Worm (Caenorhabditis elegans) whole organism, L3 larva: ENCODE measurements around the gene pxn-1.

Experiments
- aly-2 ChIP-seq: fragments of 150-350 bp; optimal IDR thresholded peaks from 2 replicates; lab custom pipeline; 2014; ENCODE audit warnings: missing biosample characterization, missing genetic modification characterization
- ceh-28 ChIP-seq: fragments of 150-350 bp; optimal IDR thresholded peaks from 2 replicates; lab custom pipeline; 2014; ENCODE audit warnings: missing biosample characterization, missing genetic modification reagents, missing genetic modification characterization
- elt-3 ChIP-seq, 3 experiments: fragments of 150-350 bp in 1 of 3; sonication (generic microtip) in 2 of 3; optimal IDR thresholded peaks; 2 replicates in 2 of 3; 4 replicates in 1 of 3; lab custom pipeline; 2014 to 2017; ENCODE audit warnings: missing biosample characterization in 3 of 3, missing genetic modification characterization in 3 of 3
- fkh-10 ChIP-seq: sonication (generic microtip); optimal IDR thresholded peaks from 2 replicates; lab custom pipeline; 2017; ENCODE audit warnings: missing biosample characterization, missing genetic modification reagents, missing genetic modification characterization
- lsy-12 ChIP-seq: sonication (generic microtip); optimal IDR thresholded peaks from 2 replicates; lab custom pipeline; 2016; ENCODE audit warnings: mild to moderate bottlenecking, missing genetic modification characterization, missing compliant biosample characterization
- mdl-1 ChIP-seq: fragments of 150-350 bp; optimal IDR thresholded peaks from 2 replicates; lab custom pipeline; 2014; ENCODE audit warnings: missing biosample characterization, missing genetic modification characterization
- nhr-237 ChIP-seq: fragments of 150-350 bp; optimal IDR thresholded peaks from 2 replicates; lab custom pipeline; 2014; ENCODE audit warnings: missing biosample characterization, missing genetic modification characterization
- nhr-76 ChIP-seq: fragments of 150-350 bp; sonication (generic microtip); optimal IDR thresholded peaks from 5 replicates; lab custom pipeline; 2014; ENCODE audit warnings: missing biosample characterization, missing genetic modification characterization
- pha-4 ChIP-seq: fragments of 150-350 bp; optimal IDR thresholded peaks from 2 replicates; lab custom pipeline; 2014; ENCODE audit warnings: missing biosample characterization, missing genetic modification reagents, missing genetic modification characterization
- tbx-2 ChIP-seq: sonication (generic microtip); optimal IDR thresholded peaks from 2 replicates; lab custom pipeline; 2016; ENCODE audit warnings: mild to moderate bottlenecking, missing genetic modification characterization, missing compliant biosample characterization

- TF ChIP-seq nhr-76 (tag; lab: Kevin White, UChicago): no peak
- no peak for TF ChIP-seq tbx-2 (tag; lab: Kevin White, UChicago)
- TF ChIP-seq lsy-12 (tag; lab: Kevin White, UChicago): no peak
- TF ChIP-seq elt-3 (tag; optimal IDR thresholded peaks at IDR 0.05; lab: Kevin White, UChicago): no peak
- no peak for TF ChIP-seq ceh-28 (tag; lab: Kevin White, UChicago)
- no peak for TF ChIP-seq nhr-237
- TF ChIP-seq pha-4 (tag; lab: Kevin White, UChicago): peak; percentile 25
- no peak for TF ChIP-seq mdl-1 (tag; lab: Kevin White, UChicago)
- no peak for TF ChIP-seq aly-2
- no peak for TF ChIP-seq fkh-10 (GFP tag; lab: Kevin White, UChicago)
Measured at ce11 chrV:8460800-8461199, 33.9 kb upstream of the pxn-1 start.
